Fruit fly (Drosophila melanogaster): ENCODE data around the gene frac.

- TF ChIP-seq CG6792 (GFP tag; optimal IDR thresholded peaks at IDR 0.05) (no peak), CG15336 (GFP tag; IDR thresholded peaks at IDR 0.05) (no peak), CG3032 (tag; optimal IDR thresholded peaks at IDR 0.05) (no peak), cyc (GFP tag; optimal IDR thresholded peaks at IDR 0.05) (no peak), eg (GFP tag; IDR thresholded peaks at IDR 0.05) (no peak), Ets21C (GFP tag; optimal IDR thresholded peaks at IDR 0.05) (no peak), svp (GFP tag) (no peak), Met (GFP tag; optimal IDR thresholded peaks at IDR 0.05) (no peak), spab (GFP tag; optimal IDR thresholded peaks at IDR 0.05) (no peak), OdsH (GFP tag; optimal IDR thresholded peaks at IDR 0.05) (no peak), CG11762 (GFP tag; optimal IDR thresholded peaks at IDR 0.05; ENCODE audit: insufficient read depth) (no peak), dsx (GFP tag; optimal IDR thresholded peaks at IDR 0.05; ENCODE audit: poor library complexity, severe bottlenecking) (no peak)
Measured at dm6 chr3L:7562310-7562709, at the start of gene frac.
